Worm (Caenorhabditis elegans) whole organism, L3 larva: Measurements from ENCODE around the gene ops-1.

ENCODE experiments used
- R02D3.7 ChIP-seq: fragments of 150-350 bp; optimal IDR thresholded peaks from 2 replicates; lab custom pipeline; 2014; ENCODE audit warnings: missing biosample characterization, missing genetic modification characterization
- ZK546.5 ChIP-seq: sonication (generic microtip); optimal IDR thresholded peaks from 2 replicates; lab custom pipeline; 2017; ENCODE audit warnings: missing biosample characterization, missing genetic modification characterization
- aly-2 ChIP-seq: fragments of 150-350 bp; optimal IDR thresholded peaks from 2 replicates; lab custom pipeline; 2014; ENCODE audit warnings: missing biosample characterization, missing genetic modification characterization
- ama-1 ChIP-seq: fragments of 150-350 bp; optimal IDR thresholded peaks from 2 replicates; lab custom pipeline; 2018
- ceh-16 ChIP-seq: sonication (generic microtip); optimal IDR thresholded peaks from 2 replicates; lab custom pipeline; 2017; ENCODE audit warnings: missing biosample characterization, missing genetic modification characterization
- ceh-28 ChIP-seq: fragments of 150-350 bp; optimal IDR thresholded peaks from 2 replicates; lab custom pipeline; 2014; ENCODE audit warnings: missing biosample characterization, missing genetic modification reagents, missing genetic modification characterization
- ceh-82 ChIP-seq: fragments of 150-350 bp; optimal IDR thresholded peaks from 2 replicates; lab custom pipeline; 2014; ENCODE audit warnings: missing biosample characterization, missing genetic modification characterization
- daf-12 ChIP-seq: fragments of 150-350 bp; optimal IDR thresholded peaks from 2 replicates; lab custom pipeline; 2014; ENCODE audit warnings: missing biosample characterization, missing genetic modification reagents, missing genetic modification characterization
- egl-27 ChIP-seq: sonication (generic microtip); optimal IDR thresholded peaks from 4 replicates; lab custom pipeline; 2017; ENCODE audit warnings: missing biosample characterization, missing genetic modification reagents, missing genetic modification characterization
- egl-5 ChIP-seq: fragments of 150-350 bp; optimal IDR thresholded peaks from 2 replicates; lab custom pipeline; 2017; ENCODE audit warnings: missing biosample characterization, missing genetic modification reagents, missing genetic modification characterization, inconsistent platforms
- elt-1 ChIP-seq: fragments of 150-350 bp; optimal IDR thresholded peaks from 2 replicates; lab custom pipeline; 2014; ENCODE audit warnings: missing biosample characterization, missing genetic modification characterization
- elt-2 ChIP-seq: sonication (generic microtip); optimal IDR thresholded peaks from 2 replicates; lab custom pipeline; 2016; ENCODE audit warnings: missing genetic modification reagents, mild to moderate bottlenecking, missing genetic modification characterization, missing compliant biosample characterization
- elt-3 ChIP-seq, 3 experiments: fragments of 150-350 bp in 1 of 3; sonication (generic microtip) in 2 of 3; optimal IDR thresholded peaks; 2 replicates in 2 of 3; 4 replicates in 1 of 3; lab custom pipeline; 2014 to 2017; ENCODE audit warnings: missing biosample characterization in 3 of 3, missing genetic modification characterization in 3 of 3
- eor-1 ChIP-seq, 2 experiments: fragments of 150-350 bp; optimal IDR thresholded peaks; 2 replicates each; lab custom pipeline; 2014 to 2018; ENCODE audit warnings: missing biosample characterization in 2 of 2, missing genetic modification characterization in 2 of 2
- fkh-10 ChIP-seq: sonication (generic microtip); optimal IDR thresholded peaks from 2 replicates; lab custom pipeline; 2017; ENCODE audit warnings: missing biosample characterization, missing genetic modification reagents, missing genetic modification characterization
- fkh-2 ChIP-seq: fragments of 150-350 bp; optimal IDR thresholded peaks from 2 replicates; lab custom pipeline; 2014; ENCODE audit warnings: missing biosample characterization, missing genetic modification reagents, missing genetic modification characterization
- fos-1 ChIP-seq: fragments of 150-350 bp; optimal IDR thresholded peaks from 2 replicates; lab custom pipeline; 2014; ENCODE audit warnings: missing biosample characterization, missing genetic modification characterization
- hmg-11 ChIP-seq: sonication (generic microtip); optimal IDR thresholded peaks from 2 replicates; lab custom pipeline; 2016; ENCODE audit warnings: missing genetic modification characterization, missing compliant biosample characterization
- jun-1 ChIP-seq: fragments of 150-350 bp; optimal IDR thresholded peaks from 2 replicates; lab custom pipeline; 2014; ENCODE audit warnings: missing biosample characterization, missing genetic modification reagents, missing genetic modification characterization
- lin-15B ChIP-seq: fragments of 150-350 bp; optimal IDR thresholded peaks from 2 replicates; lab custom pipeline; 2014; ENCODE audit warnings: missing biosample characterization, missing genetic modification characterization
- lin-39 ChIP-seq: fragments of 150-350 bp; optimal IDR thresholded peaks from 2 replicates; lab custom pipeline; 2018; ENCODE audit warnings: missing biosample characterization, missing genetic modification reagents, missing genetic modification characterization
- lsy-12 ChIP-seq: sonication (generic microtip); optimal IDR thresholded peaks from 2 replicates; lab custom pipeline; 2016; ENCODE audit warnings: mild to moderate bottlenecking, missing genetic modification characterization, missing compliant biosample characterization
- mdl-1 ChIP-seq: fragments of 150-350 bp; optimal IDR thresholded peaks from 2 replicates; lab custom pipeline; 2014; ENCODE audit warnings: missing biosample characterization, missing genetic modification characterization
- mml-1 ChIP-seq: fragments of 150-350 bp; sonication (generic microtip); optimal IDR thresholded peaks from 3 replicates; lab custom pipeline; 2014; ENCODE audit warnings: missing biosample characterization, missing genetic modification characterization
- nfya-1 ChIP-seq: sonication (generic microtip); optimal IDR thresholded peaks from 2 replicates; lab custom pipeline; 2017; ENCODE audit warnings: missing genetic modification characterization, mild to moderate bottlenecking, missing compliant biosample characterization, antibody characterized with exemption, moderate library complexity; ENCODE audit not compliant: insufficient read depth
- nhr-11 ChIP-seq: fragments of 150-350 bp; optimal IDR thresholded peaks from 2 replicates; lab custom pipeline; 2014; ENCODE audit warnings: missing biosample characterization, missing genetic modification characterization
- nhr-23 ChIP-seq: fragments of 150-350 bp; optimal IDR thresholded peaks from 2 replicates; lab custom pipeline; 2014; ENCODE audit warnings: missing biosample characterization, missing genetic modification reagents, missing genetic modification characterization
- nhr-237 ChIP-seq: fragments of 150-350 bp; optimal IDR thresholded peaks from 2 replicates; lab custom pipeline; 2014; ENCODE audit warnings: missing biosample characterization, missing genetic modification characterization
- nhr-25 ChIP-seq: sonication (generic microtip); optimal IDR thresholded peaks from 2 replicates; lab custom pipeline; 2017; ENCODE audit warnings: missing biosample characterization, missing genetic modification characterization
- nhr-28 ChIP-seq: fragments of 150-350 bp; optimal IDR thresholded peaks from 2 replicates; lab custom pipeline; 2014; ENCODE audit warnings: missing biosample characterization, missing genetic modification characterization
- nhr-43 ChIP-seq: sonication (generic microtip); optimal IDR thresholded peaks from 2 replicates; lab custom pipeline; 2016; ENCODE audit warnings: mild to moderate bottlenecking, missing genetic modification characterization, missing compliant biosample characterization; ENCODE audit not compliant: poor library complexity, severe bottlenecking
- nhr-67 ChIP-seq: fragments of 150-350 bp; optimal IDR thresholded peaks from 2 replicates; lab custom pipeline; 2014; ENCODE audit warnings: missing biosample characterization, missing genetic modification characterization
- nhr-76 ChIP-seq: fragments of 150-350 bp; sonication (generic microtip); optimal IDR thresholded peaks from 5 replicates; lab custom pipeline; 2014; ENCODE audit warnings: missing biosample characterization, missing genetic modification characterization
- nhr-77 ChIP-seq: fragments of 150-350 bp; optimal IDR thresholded peaks from 2 replicates; lab custom pipeline; 2014; ENCODE audit warnings: missing biosample characterization, missing genetic modification characterization
- pha-4 ChIP-seq: fragments of 150-350 bp; optimal IDR thresholded peaks from 2 replicates; lab custom pipeline; 2014; ENCODE audit warnings: missing biosample characterization, missing genetic modification reagents, missing genetic modification characterization
- pqm-1 ChIP-seq: fragments of 150-350 bp; optimal IDR thresholded peaks from 2 replicates; lab custom pipeline; 2017; ENCODE audit warnings: missing biosample characterization, missing genetic modification characterization, inconsistent platforms
- sea-2 ChIP-seq: fragments of 150-350 bp; sonication (generic microtip); optimal IDR thresholded peaks from 4 replicates; lab custom pipeline; 2014; ENCODE audit warnings: missing biosample characterization, missing genetic modification reagents, missing genetic modification characterization
- skn-1 ChIP-seq: fragments of 150-350 bp; optimal IDR thresholded peaks from 2 replicates; lab custom pipeline; 2014; ENCODE audit warnings: missing biosample characterization, missing genetic modification characterization
- snpc-4 ChIP-seq: fragments of 150-350 bp; optimal IDR thresholded peaks from 2 replicates; lab custom pipeline; 2014; ENCODE audit warnings: missing biosample characterization, missing genetic modification characterization
- tbx-2 ChIP-seq: sonication (generic microtip); optimal IDR thresholded peaks from 2 replicates; lab custom pipeline; 2016; ENCODE audit warnings: mild to moderate bottlenecking, missing genetic modification characterization, missing compliant biosample characterization
- unc-39 ChIP-seq: sonication (generic microtip); optimal IDR thresholded peaks from 4 replicates; lab custom pipeline; 2017; ENCODE audit warnings: missing biosample characterization, missing genetic modification characterization
- unc-62 ChIP-seq: fragments of 150-350 bp; sonication (generic microtip); optimal IDR thresholded peaks from 4 replicates; lab custom pipeline; 2014; ENCODE audit warnings: missing biosample characterization, missing genetic modification reagents, missing genetic modification characterization
- zag-1 ChIP-seq: fragments of 150-350 bp; optimal IDR thresholded peaks from 2 replicates; lab custom pipeline; 2014; ENCODE audit warnings: missing biosample characterization, missing genetic modification characterization
- ztf-11 ChIP-seq: fragments of 150-350 bp; optimal IDR thresholded peaks from 2 replicates; lab custom pipeline; 2014; ENCODE audit warnings: missing biosample characterization, missing genetic modification characterization
- ztf-4 ChIP-seq: fragments of 150-350 bp; optimal IDR thresholded peaks from 2 replicates; lab custom pipeline; 2014; ENCODE audit warnings: missing biosample characterization, missing genetic modification characterization

ops-1 gene

DNA sequence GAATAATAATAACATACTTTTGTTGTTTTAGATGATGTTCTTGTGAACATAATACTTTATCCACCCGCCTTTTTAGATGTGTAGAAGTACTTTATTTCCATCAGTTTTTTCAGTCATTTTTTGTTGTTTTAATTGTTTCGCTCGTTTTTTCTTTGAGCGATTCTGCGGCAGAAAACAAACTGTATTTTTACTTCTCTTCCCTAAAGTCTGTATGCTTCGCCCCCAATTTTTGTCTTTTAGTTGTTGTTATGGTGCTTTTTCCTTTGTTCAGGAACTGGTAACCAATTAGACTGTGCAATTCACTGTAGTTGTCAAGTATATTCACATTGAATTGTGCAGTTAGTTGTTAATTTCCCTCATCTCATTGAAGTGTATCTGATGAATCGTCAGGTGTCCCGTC, 41.6 kb upstream of the ops-1 start:
- TF ChIP-seq fos-1 (tag; lab: Kevin White, UChicago) (no peak), pha-4 (tag; lab: Kevin White, UChicago) (no peak), nfya-1 (tag; lab: Kevin White, UChicago) (no peak), nhr-23 (tag; lab: Kevin White, UChicago) (no peak), nhr-76 (tag; lab: Kevin White, UChicago) (no peak), nhr-77 (tag; lab: Kevin White, UChicago) (no peak), jun-1 (tag; lab: Kevin White, UChicago) (no peak), fkh-10 (GFP tag; lab: Kevin White, UChicago) (no peak), mml-1 (tag; lab: Kevin White, UChicago) (no peak), nhr-43 (no peak), nhr-67 (tag; lab: Kevin White, UChicago) (no peak), lin-39 (tag; lab: Kevin White, UChicago) (no peak), snpc-4 (tag; lab: Kevin White, UChicago) (no peak), lin-15B (no peak), aly-2 (no peak), mdl-1 (tag; lab: Kevin White, UChicago) (no peak), eor-1 (tag; optimal IDR thresholded peaks at IDR 0.05; lab: Kevin White, UChicago) (no peak), egl-5 (no peak), zag-1 (tag; lab: Kevin White, UChicago) (no peak)

DNA sequence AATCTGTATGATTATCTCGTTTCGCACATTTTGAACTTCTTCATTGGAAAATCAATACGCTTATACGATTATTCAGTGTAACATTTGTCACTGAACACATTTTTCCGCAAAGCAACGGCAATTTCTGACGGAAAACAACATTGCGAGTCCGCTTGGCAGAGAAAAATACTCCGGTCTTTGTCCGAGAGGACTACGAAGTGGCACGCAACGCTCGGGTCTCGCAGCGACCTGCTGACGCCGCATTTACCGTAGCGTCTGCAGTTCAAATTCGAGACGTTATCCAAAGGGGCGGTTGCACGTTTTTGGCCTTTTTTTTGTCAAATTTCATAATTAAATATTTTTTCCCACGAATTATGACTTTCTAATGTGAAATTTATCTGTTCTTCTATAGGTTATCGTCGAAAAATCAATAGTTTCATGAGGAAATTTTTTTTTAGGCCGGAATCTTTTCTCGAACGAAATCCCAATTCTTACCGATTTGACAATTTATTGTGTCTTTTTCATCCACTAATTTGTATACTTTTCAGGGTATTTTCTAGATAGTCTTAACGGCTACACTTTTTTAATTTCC, 39.6 kb upstream of the ops-1 start, which contains the start of gene sqd-1:
sqd-1 (plus strand) TSS at position 521 of the 571 bp plus-strand sequence.
- peak; percentile 37 for TF ChIP-seq nhr-77 (tag; lab: Kevin White, UChicago)
- TF ChIP-seq egl-27, result peak; percentile 78
- TF ChIP-seq nhr-11 (tag; lab: Kevin White, UChicago), result peak; percentile 78
- no peak for TF ChIP-seq nhr-67 (tag; lab: Kevin White, UChicago)
- TF ChIP-seq snpc-4 (tag; lab: Kevin White, UChicago), result peak; percentile 86
- peak; percentile 98 for TF ChIP-seq nhr-23 (tag; lab: Kevin White, UChicago)
- TF ChIP-seq pqm-1, result peak; percentile 83
- TF ChIP-seq eor-1 (tag; optimal IDR thresholded peaks at IDR 0.05; lab: Kevin White, UChicago), result no peak
- peak; percentile 76 for TF ChIP-seq ztf-4
- TF ChIP-seq unc-39 (tag; lab: Kevin White, UChicago), result no peak
- TF ChIP-seq aly-2, result no peak
- TF ChIP-seq ceh-28 (tag; lab: Kevin White, UChicago), result peak; percentile 84
- no peak for TF ChIP-seq nhr-237 (tag; lab: Kevin White, UChicago)
- peak; percentile 98 for TF ChIP-seq pha-4 (tag; lab: Kevin White, UChicago)
- peak; percentile 92 for TF ChIP-seq jun-1 (tag; lab: Kevin White, UChicago)
- peak; percentile 90 for TF ChIP-seq tbx-2 (tag; lab: Kevin White, UChicago)
- TF ChIP-seq nhr-76 (tag; lab: Kevin White, UChicago), result peak; percentile 1
- TF ChIP-seq zag-1 (tag; lab: Kevin White, UChicago), result peak; percentile 57
- TF ChIP-seq nfya-1 (tag; lab: Kevin White, UChicago), result peak; percentile 98
- TF ChIP-seq skn-1, result peak; percentile 73
- no peak for TF ChIP-seq daf-12 (tag; lab: Kevin White, UChicago)
- TF ChIP-seq elt-2, result peak; percentile 79
- TF ChIP-seq fkh-10 (GFP tag; lab: Kevin White, UChicago), result peak; percentile 79
- peak; percentile 100 for TF ChIP-seq ZK546.5
- peak; percentile 98 for TF ChIP-seq lsy-12
- TF ChIP-seq hmg-11 (tag; lab: Kevin White, UChicago), result peak; percentile 92
- peak; percentile 59 for TF ChIP-seq unc-62 (GFP tag; lab: Kevin White, UChicago)
- TF ChIP-seq sea-2 (GFP tag; lab: Kevin White, UChicago), result no peak
- TF ChIP-seq fkh-2 (tag; lab: Kevin White, UChicago), result no peak
- peak; percentile 55 for TF ChIP-seq elt-1 (tag; lab: Kevin White, UChicago)
- peak; percentile 83 for TF ChIP-seq ceh-82 (tag; lab: Kevin White, UChicago)
- TF ChIP-seq ama-1 (lab: Kevin White, UChicago), result peak; percentile 39
- no peak for TF ChIP-seq ceh-16
- TF ChIP-seq nhr-43, result peak; percentile 96
- TF ChIP-seq mml-1 (tag; lab: Kevin White, UChicago), result no peak
- TF ChIP-seq egl-5, result peak; percentile 96
- no peak for TF ChIP-seq nhr-28 (tag; lab: Kevin White, UChicago)
- peak; percentile 15 for TF ChIP-seq mdl-1 (tag; lab: Kevin White, UChicago)
- TF ChIP-seq ztf-11 (tag; lab: Kevin White, UChicago), result no peak
- no peak for TF ChIP-seq fos-1 (tag; lab: Kevin White, UChicago)
- peak in 1 of 3 experiments; percentile 89 for TF ChIP-seq elt-3 (tag; optimal IDR thresholded peaks at IDR 0.05; lab: Kevin White, UChicago)
- peak; percentile 97 for TF ChIP-seq lin-15B
- peak; percentile 99 for TF ChIP-seq lin-39 (tag; lab: Kevin White, UChicago)
- TF ChIP-seq R02D3.7, result peak; percentile 96
- peak; percentile 98 for TF ChIP-seq nhr-25 (tag; lab: Kevin White, UChicago)
- TF ChIP-seq, all 47 proteins: peak for 32
